Fruit fly (Drosophila melanogaster): ENCODE results near the gene CG3288.

- no peak for TF ChIP-seq CG4496 (GFP tag; IDR thresholded peaks at IDR 0.05)
- TF ChIP-seq CG13204 (GFP tag; optimal IDR thresholded peaks at IDR 0.05) = no peak
- no peak for TF ChIP-seq CG14655 (GFP tag; optimal IDR thresholded peaks at IDR 0.05)
- no peak for TF ChIP-seq EcR (GFP tag; optimal IDR thresholded peaks at IDR 0.05)
- TF ChIP-seq CG15710 (tag; optimal IDR thresholded peaks at IDR 0.05) = no peak
- TF ChIP-seq CG34367 (tag; optimal IDR thresholded peaks at IDR 0.05) = no peak
- TF ChIP-seq CG8301 (tag; optimal IDR thresholded peaks at IDR 0.05) = no peak
- no peak for TF ChIP-seq rn (GFP tag; IDR thresholded peaks at IDR 0.05)
Measured at dm6 chr3L:20835882-20836281, at the start of gene CG3288.
